Fruit fly (Drosophila melanogaster) whole organism, pupa: ENCODE measurements around the gene CG3448.

Source experiments
- CG10348 ChIP-seq: fragments of 200-800 bp; sonication (Bioruptor generic); IDR thresholded peaks from 2 replicates; pipeline ENCODE4 v1.3.6; 2022; ENCODE audit warnings: missing biosample characterization, missing genetic modification characterization
- CG12605 ChIP-seq: fragments of 200-800 bp; sonication (Bioruptor generic); IDR thresholded peaks from 2 replicates; pipeline ENCODE4 v1.3.6; 2022; ENCODE audit warnings: missing biosample characterization, missing genetic modification characterization
- CG13204 ChIP-seq: fragments of 200-800 bp; sonication (Bioruptor generic); optimal IDR thresholded peaks from 2 replicates; lab custom pipeline; 2018; ENCODE audit warnings: missing biosample characterization, mild to moderate bottlenecking, missing genetic modification characterization, moderate library complexity
- CG14655 ChIP-seq: fragments of 200-800 bp; sonication (Bioruptor generic); optimal IDR thresholded peaks from 3 replicates; lab custom pipeline; 2017; ENCODE audit warnings: mild to moderate bottlenecking, missing biosample characterization, missing genetic modification reagents, missing genetic modification characterization
- CG15710 ChIP-seq: fragments of 200-800 bp; sonication (Bioruptor generic); optimal IDR thresholded peaks from 2 replicates; lab custom pipeline; 2018; ENCODE audit warnings: missing biosample characterization, mild to moderate bottlenecking, missing genetic modification characterization, moderate library complexity
- CG17806 ChIP-seq: fragments of 200-800 bp; sonication (Bioruptor generic); optimal IDR thresholded peaks from 2 replicates; lab custom pipeline; 2018; ENCODE audit warnings: missing biosample characterization, mild to moderate bottlenecking, missing genetic modification characterization, moderate library complexity
- CG32121 ChIP-seq: fragments of 200-800 bp; sonication (Bioruptor generic); IDR thresholded peaks from 2 replicates; pipeline ENCODE4 v1.3.6; 2022; ENCODE audit warnings: missing biosample characterization, missing genetic modification characterization
- CG34367 ChIP-seq: fragments of 200-800 bp; sonication (Bioruptor generic); optimal IDR thresholded peaks from 2 replicates; lab custom pipeline; 2018; ENCODE audit warnings: missing biosample characterization, mild to moderate bottlenecking, missing genetic modification characterization
- CG4496 ChIP-seq: fragments of 200-800 bp; sonication (Bioruptor generic); IDR thresholded peaks from 3 replicates; pipeline ENCODE4 v1.3.6; 2022; ENCODE audit warnings: missing biosample characterization, missing genetic modification characterization
- CG8159 ChIP-seq: fragments of 200-800 bp; sonication (Bioruptor generic); optimal IDR thresholded peaks from 3 replicates; lab custom pipeline; 2018; ENCODE audit warnings: missing biosample characterization, mild to moderate bottlenecking, missing genetic modification characterization, moderate library complexity
- CG8301 ChIP-seq: fragments of 200-800 bp; sonication (Bioruptor generic); optimal IDR thresholded peaks from 2 replicates; lab custom pipeline; 2018; ENCODE audit warnings: missing biosample characterization, mild to moderate bottlenecking, missing genetic modification characterization
- CG9948 ChIP-seq: fragments of 200-800 bp; sonication (Bioruptor generic); optimal IDR thresholded peaks from 2 replicates; lab custom pipeline; 2018; ENCODE audit warnings: missing biosample characterization, mild to moderate bottlenecking, missing genetic modification characterization, moderate library complexity
- D1 ChIP-seq: fragments of 200-800 bp; sonication (Bioruptor generic); optimal IDR thresholded peaks from 2 replicates; lab custom pipeline; 2018; ENCODE audit warnings: missing biosample characterization, mild to moderate bottlenecking, missing genetic modification characterization, moderate library complexity
- EcR ChIP-seq: fragments of 200-800 bp; sonication (Bioruptor generic); optimal IDR thresholded peaks from 3 replicates; lab custom pipeline; 2019; ENCODE audit warnings: missing biosample characterization, missing genetic modification characterization, mild to moderate bottlenecking, moderate library complexity, missing genetic modification reagents
- Ets98B ChIP-seq: fragments of 200-800 bp; sonication (Bioruptor generic); IDR thresholded peaks from 2 replicates; pipeline ENCODE4 v1.3.6; 2022; ENCODE audit warnings: missing biosample characterization, missing genetic modification characterization
- Pif1A ChIP-seq: fragments of 200-800 bp; sonication (Bioruptor generic); optimal IDR thresholded peaks from 3 replicates; lab custom pipeline; 2016; ENCODE audit warnings: missing biosample characterization, missing genetic modification characterization
- Pif1B ChIP-seq: fragments of 200-800 bp; sonication (Bioruptor generic); optimal IDR thresholded peaks from 3 replicates; lab custom pipeline; 2016; ENCODE audit warnings: missing biosample characterization, missing genetic modification characterization
- Snoo ChIP-seq: fragments of 200-800 bp; sonication (Bioruptor generic); optimal IDR thresholded peaks from 3 replicates; lab custom pipeline; 2017; ENCODE audit warnings: missing biosample characterization, mild to moderate bottlenecking, missing genetic modification characterization, inconsistent platforms
- fd96Ca ChIP-seq: fragments of 200-800 bp; sonication (Bioruptor generic); IDR thresholded peaks from 3 replicates; pipeline ENCODE4 v1.3.6; 2022; ENCODE audit warnings: missing biosample characterization, missing genetic modification characterization
- gl ChIP-seq: fragments of 200-800 bp; sonication (Bioruptor generic); optimal IDR thresholded peaks from 2 replicates; lab custom pipeline; 2018; ENCODE audit warnings: missing biosample characterization, mild to moderate bottlenecking, missing genetic modification characterization
- rn ChIP-seq: fragments of 200-800 bp; sonication (Bioruptor generic); IDR thresholded peaks from 2 replicates; pipeline ENCODE4 v1.3.6; 2022; ENCODE audit warnings: missing biosample characterization, missing genetic modification characterization

Gene CG3448

DNA sequence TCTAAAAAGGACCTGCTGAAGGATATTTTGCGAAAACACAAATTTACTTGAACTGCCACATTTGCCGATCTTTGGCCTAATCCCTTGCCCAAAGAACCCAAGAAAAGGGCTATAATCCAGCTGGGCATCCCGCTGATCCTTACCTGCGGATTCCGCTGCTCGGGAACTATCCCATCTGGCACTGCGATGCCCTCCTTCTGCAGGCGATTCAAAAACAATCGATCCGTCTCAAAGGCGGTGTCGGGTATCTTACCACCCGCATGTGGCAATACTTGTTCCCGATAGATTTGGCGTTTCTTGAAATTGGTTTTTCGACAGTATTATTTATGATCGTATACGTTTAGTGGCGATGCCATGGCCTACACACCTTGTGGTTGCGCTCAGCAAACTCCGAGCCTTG lies 40.0 kb upstream of the CG3448 start:
- no peak for TF ChIP-seq Pif1B (GFP tag; lab: Kevin White, UChicago)
- no peak for TF ChIP-seq CG13204 (GFP tag; lab: Kevin White, UChicago)
- TF ChIP-seq CG4496 (GFP tag; lab: Robert Waterston, UW), result no peak
- TF ChIP-seq Ets98B, result no peak
- TF ChIP-seq gl (tag; lab: Kevin White, UChicago), result no peak
- no peak for TF ChIP-seq CG8159 (tag; lab: Kevin White, UChicago)
- no peak for TF ChIP-seq D1 (tag; lab: Kevin White, UChicago)
- TF ChIP-seq CG12605 (GFP tag; lab: Robert Waterston, UW), result no peak
- no peak for TF ChIP-seq CG32121
- TF ChIP-seq Snoo (tag; lab: Kevin White, UChicago), result no peak
- no peak for TF ChIP-seq CG8301
- TF ChIP-seq fd96Ca (GFP tag; lab: Robert Waterston, UW), result no peak
- no peak for TF ChIP-seq CG17806 (tag; lab: Kevin White, UChicago)
- TF ChIP-seq CG10348 (GFP tag; lab: Robert Waterston, UW), result no peak

DNA sequence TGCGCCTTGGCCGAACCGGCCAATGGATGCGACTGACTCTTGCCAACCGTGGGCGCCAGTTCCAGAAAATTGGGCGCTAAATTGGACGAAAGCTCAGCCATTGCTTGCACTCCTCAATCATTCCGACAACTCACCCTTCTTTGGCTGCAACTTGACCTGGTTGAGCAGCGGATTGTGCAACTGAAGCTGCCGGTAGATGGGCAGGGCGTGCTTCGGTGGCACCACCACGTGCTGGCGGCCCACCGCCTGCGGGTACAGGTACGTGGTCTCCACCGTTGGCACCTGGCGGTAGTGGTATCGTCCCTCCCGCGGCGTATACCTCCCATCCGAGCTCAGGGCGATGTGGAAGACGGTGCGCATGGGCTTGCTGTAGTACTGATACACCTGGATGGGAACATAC lies 39.1 kb upstream of the CG3448 start:
- TF ChIP-seq CG8301 (no peak), CG32121 (no peak), CG15710 (tag; lab: Kevin White, UChicago) (no peak), D1 (tag; lab: Kevin White, UChicago) (no peak), CG14655 (GFP tag; lab: Kevin White, UChicago) (no peak), CG13204 (GFP tag; lab: Kevin White, UChicago) (no peak), Ets98B (no peak), CG12605 (GFP tag; lab: Robert Waterston, UW) (no peak), CG9948 (tag; lab: Kevin White, UChicago) (no peak), fd96Ca (GFP tag; lab: Robert Waterston, UW) (no peak), Snoo (tag; lab: Kevin White, UChicago) (no peak), Pif1B (GFP tag; lab: Kevin White, UChicago) (no peak), rn (GFP tag; lab: Robert Waterston, UW) (no peak), EcR (GFP tag; lab: Kevin White, UChicago) (no peak), CG8159 (tag; lab: Kevin White, UChicago) (no peak), CG4496 (GFP tag; lab: Robert Waterston, UW) (no peak), Pif1A (GFP tag; lab: Kevin White, UChicago) (no peak), CG34367 (no peak)

DNA sequence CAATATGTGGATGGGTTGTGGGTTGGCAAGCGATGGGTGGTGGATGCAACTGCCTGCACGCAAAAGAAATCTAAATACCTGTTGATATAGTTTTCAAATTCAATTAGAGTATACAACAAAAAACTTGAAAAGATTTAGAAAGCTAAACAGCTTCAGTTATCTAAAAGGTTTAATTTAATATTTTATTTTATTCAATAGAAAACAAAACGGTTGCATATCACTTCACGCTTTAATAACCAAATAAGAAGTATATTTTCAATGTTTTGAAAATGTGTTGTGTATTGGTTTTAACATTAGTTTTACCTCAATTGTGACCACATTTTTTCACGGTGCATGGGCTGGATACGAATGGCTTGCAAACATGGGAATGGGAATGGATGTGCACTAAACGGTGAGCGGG lies 38.3 kb upstream of the CG3448 start:
- TF ChIP-seq CG32121 (peak; percentile 48), CG17806 (tag; lab: Kevin White, UChicago) (no peak)

DNA sequence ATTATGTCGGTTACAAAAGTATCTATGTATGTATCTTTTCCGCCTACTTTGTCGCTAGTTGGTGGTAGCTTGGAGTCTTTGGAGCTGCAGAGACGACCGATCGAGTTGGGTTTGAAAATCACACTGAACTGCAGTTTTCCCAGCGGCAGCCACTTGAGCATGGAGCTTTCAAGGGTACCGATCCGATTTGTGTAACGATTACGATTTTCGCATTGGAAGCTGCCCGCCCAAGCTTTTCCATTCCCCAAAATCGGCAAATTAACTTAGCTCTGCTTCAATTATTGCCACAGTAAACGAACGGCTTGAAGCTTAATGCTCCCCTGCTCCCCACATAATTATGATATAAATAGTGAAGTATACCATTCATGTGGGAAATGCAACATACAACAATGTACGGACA lies 37.8 kb upstream of the CG3448 start, which contains the start of gene CG32036:
Gene CG32036, minus strand, starts transcription at position 101 of the 400 bp plus-strand sequence.
- TF ChIP-seq CG4496 (GFP tag; lab: Robert Waterston, UW) (peak; percentile 12; the same call in 1 of the 3 replicates), CG14655 (GFP tag; lab: Kevin White, UChicago) (no peak)

DNA sequence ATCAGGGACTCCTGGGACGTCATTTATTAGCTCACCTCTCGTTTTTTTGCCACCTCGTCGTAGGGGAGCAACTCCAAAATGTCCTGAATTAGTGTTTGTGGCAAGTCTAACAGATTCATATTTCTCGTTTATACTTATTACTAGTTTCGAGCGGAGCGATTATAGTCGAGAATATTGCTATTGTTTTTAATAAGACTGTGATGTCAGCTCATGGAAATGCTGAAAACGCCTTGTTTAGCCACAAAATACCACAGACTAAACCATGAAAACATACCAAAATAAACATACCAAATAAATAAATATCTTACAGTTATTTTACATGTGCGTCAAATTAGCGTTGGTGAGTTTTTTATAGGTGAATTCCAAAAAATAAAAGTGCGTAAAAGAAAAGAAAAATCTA lies 36.2 kb upstream of the CG3448 start, which contains the start of gene pall:
Gene pall, minus strand, starts transcription at position 205 of the 400 bp plus-strand sequence.
- no peak for TF ChIP-seq EcR (GFP tag; lab: Kevin White, UChicago)
- no peak for TF ChIP-seq CG32121
- TF ChIP-seq CG14655 (GFP tag; lab: Kevin White, UChicago), result no peak
- TF ChIP-seq gl (tag; lab: Kevin White, UChicago), result no peak
- no peak for TF ChIP-seq fd96Ca (GFP tag; lab: Robert Waterston, UW)
- TF ChIP-seq rn (GFP tag; lab: Robert Waterston, UW), result no peak
- no peak for TF ChIP-seq CG15710 (tag; lab: Kevin White, UChicago)
- no peak for TF ChIP-seq CG9948 (tag; lab: Kevin White, UChicago)
- TF ChIP-seq Ets98B, result no peak
- TF ChIP-seq Pif1B (GFP tag; lab: Kevin White, UChicago), result no peak
- no peak for TF ChIP-seq Pif1A (GFP tag; lab: Kevin White, UChicago)
- TF ChIP-seq CG17806 (tag; lab: Kevin White, UChicago), result no peak

DNA sequence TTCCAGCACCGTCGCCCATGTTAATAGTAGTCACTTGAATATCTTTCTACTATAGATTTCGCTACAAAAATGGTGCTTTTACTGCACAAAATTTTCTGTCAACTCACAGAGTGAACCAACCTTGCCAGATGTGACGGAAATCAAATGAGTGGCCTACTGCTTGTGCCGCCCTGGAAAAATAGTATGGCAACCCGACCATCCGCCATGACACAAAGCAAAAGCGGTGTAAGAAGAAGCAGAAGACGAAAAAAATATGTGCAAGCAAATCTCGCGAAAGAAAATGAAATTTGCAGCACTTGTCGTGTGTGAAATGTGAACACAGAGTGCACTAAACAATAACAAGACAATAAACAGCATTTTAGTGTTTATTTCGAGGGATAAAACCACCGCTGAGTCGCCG lies 25.5 kb upstream of the CG3448 start, which contains the start of the genes Uch-L5 and Jarid2:
Gene Uch-L5, minus strand, starts transcription at position 137 of the 400 bp plus-strand sequence.
Gene Jarid2, plus strand, starts transcription at position 210 of the 400 bp plus-strand sequence.
- TF ChIP-seq CG12605 (GFP tag; lab: Robert Waterston, UW) (peak; percentile 46), fd96Ca (GFP tag; lab: Robert Waterston, UW) (no peak), Snoo (tag; lab: Kevin White, UChicago) (peak; percentile 39), CG17806 (tag; lab: Kevin White, UChicago) (peak; percentile 23), Ets98B (peak; percentile 39), D1 (tag; lab: Kevin White, UChicago) (no peak), CG15710 (tag; lab: Kevin White, UChicago) (no peak)
